1 fruit fly cellular context compared by ENCODE assay signal in the genomic region with DNA sequence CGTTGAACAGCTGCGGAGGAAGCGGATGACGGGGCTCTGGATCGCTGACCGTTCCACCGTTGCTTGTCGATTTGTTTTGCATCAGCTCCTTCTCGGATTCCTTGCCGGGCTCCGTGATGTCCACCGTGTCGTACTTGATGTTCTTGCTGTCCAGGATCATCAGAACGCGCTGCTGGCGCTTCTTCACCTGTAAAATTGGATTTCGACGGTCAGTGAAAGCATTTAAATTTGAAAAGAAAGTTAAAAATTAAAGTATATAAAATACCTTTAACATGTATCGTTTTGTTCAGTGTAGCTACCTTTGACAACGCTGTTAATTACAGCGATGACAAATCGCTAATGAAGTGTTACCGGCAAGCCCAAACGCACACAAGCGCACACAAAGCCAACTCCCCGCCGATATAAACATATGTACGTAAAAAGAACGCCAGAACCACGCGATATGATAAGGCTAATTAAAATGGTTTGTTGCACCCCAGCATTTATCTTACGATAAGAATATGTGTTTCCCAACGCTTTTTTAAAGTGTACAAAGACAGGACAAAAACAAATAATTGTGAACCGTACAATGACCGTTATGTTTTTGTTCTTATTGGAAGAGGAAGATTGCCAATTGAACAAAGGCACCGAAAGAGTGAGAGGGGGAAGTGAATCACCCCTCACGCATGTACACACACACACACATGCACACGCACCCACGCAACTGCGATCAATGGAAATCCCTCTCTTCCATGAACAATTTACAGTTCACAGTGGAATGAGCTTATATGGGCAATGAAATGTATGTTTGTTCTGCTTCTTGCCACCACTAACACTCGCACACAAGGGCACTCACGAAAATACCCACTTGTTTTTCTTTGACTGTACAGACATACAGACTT.
TF ChIP-seq lines count a peak whose summit lies in the region.

No protein-coding gene starts in this region.

TF ChIP-seq in whole organism, embryonic, 481 proteins besides CTCF, POLR2A, EP300 and RAD21 (continued from another document and continues in another):
- TF ChIP-seq CG8924 (tag; optimal IDR thresholded peaks at IDR 0.05; lab: Kevin White, UChicago), result peak; percentile 42
- no peak for TF ChIP-seq pan (optimal IDR thresholded peaks at IDR 0.05; lab: Kevin White, UChicago)
- peak in 1 of 2 experiments; percentile 32 for TF ChIP-seq pan (GFP tag; optimal IDR thresholded peaks at IDR 0.05 in 1 of 2, IDR thresholded peaks at IDR 0.05 in 1 of 2)
- peak; percentile 94 for TF ChIP-seq mirr (GFP tag; optimal IDR thresholded peaks at IDR 0.05; lab: Kevin White, UChicago)
- peak; percentile 55 for TF ChIP-seq CG7839 (tag; optimal IDR thresholded peaks at IDR 0.05; lab: Kevin White, UChicago)
- no peak for TF ChIP-seq lov (optimal IDR thresholded peaks at IDR 0.05; lab: Kevin White, UChicago)
- TF ChIP-seq lov (GFP tag; IDR thresholded peaks at IDR 0.05; lab: Robert Waterston, UW), result 0 out of 3 replicates have a peak, but pooled peaks have one; percentile 29
- TF ChIP-seq unc-4 (GFP tag; IDR thresholded peaks at IDR 0.05; lab: Robert Waterston, UW; ENCODE audit: partially characterized antibody), result 0 out of 2 replicates have a peak, but pooled peaks have one; percentile 30
- peak in 1 of 2 experiments; percentile 19 for TF ChIP-seq Trl (optimal IDR thresholded peaks at IDR 0.05; lab: Kevin White, UChicago)
- TF ChIP-seq Trl (GFP tag; optimal IDR thresholded peaks at IDR 0.05; lab: Kevin White, UChicago), result no peak
- peak; percentile 71 for TF ChIP-seq Ets65A (GFP tag; lab: Kevin White, UChicago)
- peak; percentile 17 for TF ChIP-seq caup (GFP tag; optimal IDR thresholded peaks at IDR 0.05; lab: Kevin White, UChicago; ENCODE audit: severe bottlenecking)
- TF ChIP-seq CG7556 (GFP tag; optimal IDR thresholded peaks at IDR 0.05; lab: Kevin White, UChicago), result peak; percentile 22
- no peak for TF ChIP-seq sisA (GFP tag; IDR thresholded peaks at IDR 0.05; lab: Robert Waterston, UW)
- no peak for TF ChIP-seq CG5180 (GFP tag; optimal IDR thresholded peaks at IDR 0.05; lab: Kevin White, UChicago)
- peak; percentile 62 for TF ChIP-seq CG11695 (GFP tag; IDR thresholded peaks at IDR 0.05; lab: Robert Waterston, UW)
- no peak for TF ChIP-seq Hr39 (optimal IDR thresholded peaks at IDR 0.05; lab: Kevin White, UChicago)
- TF ChIP-seq Vsx1 (GFP tag; optimal IDR thresholded peaks at IDR 0.05; lab: Kevin White, UChicago), result peak; percentile 95
- peak; percentile 1 for TF ChIP-seq Six4 (GFP tag; optimal IDR thresholded peaks at IDR 0.05; lab: Kevin White, UChicago)
- TF ChIP-seq fru (optimal IDR thresholded peaks at IDR 0.05; lab: Kevin White, UChicago), result no peak
- no peak for TF ChIP-seq fd102C (GFP tag; optimal IDR thresholded peaks at IDR 0.05; lab: Kevin White, UChicago)
- TF ChIP-seq CG17385 (GFP tag; optimal IDR thresholded peaks at IDR 0.05; lab: Kevin White, UChicago), result peak; percentile 94
- TF ChIP-seq Dbx (GFP tag; IDR thresholded peaks at IDR 0.05; lab: Robert Waterston, UW), result 0 out of 3 replicates have a peak, but pooled peaks have one; percentile 5
- TF ChIP-seq nmo (GFP tag; optimal IDR thresholded peaks at IDR 0.05; lab: Kevin White, UChicago), result peak; percentile 24
- peak; percentile 49 for TF ChIP-seq vvl (GFP tag; IDR thresholded peaks at IDR 0.05; lab: Robert Waterston, UW)
- no peak for TF ChIP-seq nau (GFP tag; optimal IDR thresholded peaks at IDR 0.05; lab: Kevin White, UChicago)
- TF ChIP-seq chm (GFP tag; IDR thresholded peaks at IDR 0.05; lab: Robert Waterston, UW), result 0 out of 2 replicates have a peak, but pooled peaks have one; percentile 8
- peak; percentile 56 for TF ChIP-seq CG11504 (tag; optimal IDR thresholded peaks at IDR 0.05; lab: Kevin White, UChicago)
- peak; percentile 42 for TF ChIP-seq CG31441 (GFP tag; IDR thresholded peaks at IDR 0.05; lab: Robert Waterston, UW)
- peak; percentile 61; the same call in 1 of the 3 replicates for TF ChIP-seq so (GFP tag; IDR thresholded peaks at IDR 0.05; lab: Robert Waterston, UW)
- 0 out of 2 replicates have a peak, but pooled peaks have one; percentile 17 for TF ChIP-seq CG13287 (GFP tag; IDR thresholded peaks at IDR 0.05; lab: Robert Waterston, UW; ENCODE audit: partially characterized antibody)
- peak; percentile 45; the same call in 1 of the 2 replicates for TF ChIP-seq CG6689 (GFP tag; IDR thresholded peaks at IDR 0.05; lab: Robert Waterston, UW)
- 0 out of 2 replicates have a peak, but pooled peaks have one; percentile 31 for TF ChIP-seq GATAe (GFP tag; conservative IDR thresholded peaks at IDR 0.05; lab: Robert Waterston, UW)
- peak; percentile 65 for TF ChIP-seq Rfx (GFP tag; IDR thresholded peaks at IDR 0.05; lab: Robert Waterston, UW)
- peak; percentile 18 for TF ChIP-seq CG12219 (GFP tag; optimal IDR thresholded peaks at IDR 0.05; lab: Kevin White, UChicago)
- TF ChIP-seq CG8359 (GFP tag; optimal IDR thresholded peaks at IDR 0.05; lab: Kevin White, UChicago; ENCODE audit: borderline replicate concordance), result peak; percentile 12
- peak; percentile 33 for TF ChIP-seq sqz (GFP tag; optimal IDR thresholded peaks at IDR 0.05; lab: Kevin White, UChicago)
- TF ChIP-seq Lhr (GFP tag; optimal IDR thresholded peaks at IDR 0.05; lab: Kevin White, UChicago), result no peak
- TF ChIP-seq chinmo (GFP tag; IDR thresholded peaks at IDR 0.05; lab: Robert Waterston, UW; ENCODE audit: partially characterized antibody), result peak; percentile 81; the same call in 2 of the 4 replicates
- TF ChIP-seq sug (tag; optimal IDR thresholded peaks at IDR 0.05; lab: Kevin White, UChicago), result peak; percentile 94
- peak; percentile 80 for TF ChIP-seq CG34376 (GFP tag; optimal IDR thresholded peaks at IDR 0.05; lab: Kevin White, UChicago)
- peak; percentile 31 for TF ChIP-seq Nf-YC (tag; optimal IDR thresholded peaks at IDR 0.05; lab: Kevin White, UChicago)
- peak; percentile 1 for TF ChIP-seq Ets97D (GFP tag; optimal IDR thresholded peaks at IDR 0.05; lab: Kevin White, UChicago)
- peak; percentile 7 for TF ChIP-seq D19A (tag; optimal IDR thresholded peaks at IDR 0.05; lab: Kevin White, UChicago)
- peak; percentile 98 for TF ChIP-seq kah (GFP tag; optimal IDR thresholded peaks at IDR 0.05; lab: Kevin White, UChicago)
- TF ChIP-seq HHEX (GFP tag; optimal IDR thresholded peaks at IDR 0.05; lab: Kevin White, UChicago), result peak; percentile 57
- TF ChIP-seq cg (GFP tag; optimal IDR thresholded peaks at IDR 0.05; lab: Kevin White, UChicago), result peak; percentile 94
- peak; percentile 31 for TF ChIP-seq nerfin-1 (tag; optimal IDR thresholded peaks at IDR 0.05; lab: Kevin White, UChicago)
- peak; percentile 18 for TF ChIP-seq CG6254 (GFP tag; optimal IDR thresholded peaks at IDR 0.05; lab: Kevin White, UChicago)
- peak; percentile 25 for TF ChIP-seq grau (tag; optimal IDR thresholded peaks at IDR 0.05; lab: Kevin White, UChicago)
- TF ChIP-seq PHDP (tag; optimal IDR thresholded peaks at IDR 0.05; lab: Kevin White, UChicago), result peak; percentile 38
- TF ChIP-seq Hr78 (GFP tag; optimal IDR thresholded peaks at IDR 0.05; lab: Kevin White, UChicago), result peak in 1 of 2 experiments; percentile 47
- TF ChIP-seq pho (GFP tag; optimal IDR thresholded peaks at IDR 0.05; lab: Kevin White, UChicago), result no peak
- TF ChIP-seq Camta (GFP tag; optimal IDR thresholded peaks at IDR 0.05; lab: Kevin White, UChicago), result peak; percentile 22
- peak; percentile 1 for TF ChIP-seq CG10431 (GFP tag; optimal IDR thresholded peaks at IDR 0.05; lab: Kevin White, UChicago)
- no peak for TF ChIP-seq CG14667 (GFP tag; IDR thresholded peaks at IDR 0.05; lab: Robert Waterston, UW)
- 0 out of 3 replicates have a peak, but pooled peaks have one; percentile 67 for TF ChIP-seq CG2199 (GFP tag; IDR thresholded peaks at IDR 0.05; lab: Robert Waterston, UW)
- TF ChIP-seq CG12659 (GFP tag; optimal IDR thresholded peaks at IDR 0.05; lab: Kevin White, UChicago), result peak; percentile 2
- peak; percentile 27 for TF ChIP-seq bcd (GFP tag; optimal IDR thresholded peaks at IDR 0.05; lab: Kevin White, UChicago)
- peak; percentile 48 for TF ChIP-seq zf30C (GFP tag; optimal IDR thresholded peaks at IDR 0.05; lab: Kevin White, UChicago)
- TF ChIP-seq en (GFP tag; optimal IDR thresholded peaks at IDR 0.05; lab: Kevin White, UChicago), result peak; percentile 9
- no peak for TF ChIP-seq CG6272 (GFP tag; IDR thresholded peaks at IDR 0.05; lab: Robert Waterston, UW)
- TF ChIP-seq Elba2 (GFP tag; optimal IDR thresholded peaks at IDR 0.05; lab: Kevin White, UChicago), result peak; percentile 93
- TF ChIP-seq nom (GFP tag; optimal IDR thresholded peaks at IDR 0.05; lab: Kevin White, UChicago), result peak; percentile 18
- TF ChIP-seq chif (GFP tag; optimal IDR thresholded peaks at IDR 0.05; lab: Kevin White, UChicago), result no peak
- TF ChIP-seq Dll (GFP tag; IDR thresholded peaks at IDR 0.05; lab: Robert Waterston, UW; ENCODE audit: partially characterized antibody), result no peak
- peak; percentile 2 for TF ChIP-seq repo (GFP tag; optimal IDR thresholded peaks at IDR 0.05; lab: Kevin White, UChicago)
- TF ChIP-seq Xrp1 (GFP tag; IDR thresholded peaks at IDR 0.05; lab: Robert Waterston, UW), result peak; percentile 47; the same call in 1 of the 2 replicates
- peak; percentile 5 for TF ChIP-seq gcm (GFP tag; optimal IDR thresholded peaks at IDR 0.05; lab: Kevin White, UChicago)
- peak; percentile 7 to 18 for TF ChIP-seq dpn (GFP tag; optimal IDR thresholded peaks at IDR 0.05; lab: Kevin White, UChicago)
- no peak for TF ChIP-seq ATbp (GFP tag; optimal IDR thresholded peaks at IDR 0.05; lab: Kevin White, UChicago)
- peak; percentile 3 for TF ChIP-seq bab2 (GFP tag; optimal IDR thresholded peaks at IDR 0.05; lab: Kevin White, UChicago)
- peak; percentile 33; the same call in 1 of the 2 replicates for TF ChIP-seq CG17328 (GFP tag; IDR thresholded peaks at IDR 0.05; lab: Robert Waterston, UW)
- peak; percentile 7 for TF ChIP-seq HLHmδ (GFP tag; optimal IDR thresholded peaks at IDR 0.05; lab: Kevin White, UChicago)
- peak; percentile 21 for TF ChIP-seq NfI (GFP tag; optimal IDR thresholded peaks at IDR 0.05; lab: Kevin White, UChicago)
- no peak for TF ChIP-seq Spps (tag; optimal IDR thresholded peaks at IDR 0.05; lab: Kevin White, UChicago)
- 0 out of 2 replicates have a peak, but pooled peaks have one; percentile 38 for TF ChIP-seq sob (GFP tag; IDR thresholded peaks at IDR 0.05; lab: Robert Waterston, UW)
- 0 out of 2 replicates have a peak, but pooled peaks have one; percentile 32 for TF ChIP-seq ato (GFP tag; IDR thresholded peaks at IDR 0.05; lab: Robert Waterston, UW; ENCODE audit: partially characterized antibody)
- TF ChIP-seq Optix (GFP tag; IDR thresholded peaks at IDR 0.05; lab: Robert Waterston, UW), result 0 out of 3 replicates have a peak, but pooled peaks have one; percentile 22
- TF ChIP-seq CG10979 (tag; optimal IDR thresholded peaks at IDR 0.05; lab: Kevin White, UChicago), result peak; percentile 24
- 0 out of 3 replicates have a peak, but pooled peaks have one; percentile 49 for TF ChIP-seq dysf (GFP tag; IDR thresholded peaks at IDR 0.05; lab: Robert Waterston, UW)
- peak; percentile 20 for TF ChIP-seq CG17829 (tag; optimal IDR thresholded peaks at IDR 0.05; lab: Kevin White, UChicago)
- TF ChIP-seq CG18599 (GFP tag; optimal IDR thresholded peaks at IDR 0.05; lab: Kevin White, UChicago), result peak; percentile 53
- peak; percentile 50 for TF ChIP-seq Meics (GFP tag; optimal IDR thresholded peaks at IDR 0.05; lab: Kevin White, UChicago)
- peak; percentile 29 for TF ChIP-seq tap (tag; optimal IDR thresholded peaks at IDR 0.05; lab: Kevin White, UChicago)
- TF ChIP-seq kni (GFP tag; optimal IDR thresholded peaks at IDR 0.05; lab: Kevin White, UChicago), result peak; percentile 52
- peak; percentile 8; the same call in 1 of the 3 replicates for TF ChIP-seq CG16813 (GFP tag; IDR thresholded peaks at IDR 0.05; lab: Robert Waterston, UW; ENCODE audit: partially characterized antibody)
- TF ChIP-seq Oli (tag; optimal IDR thresholded peaks at IDR 0.05; lab: Kevin White, UChicago), result peak; percentile 40
- TF ChIP-seq sens (GFP tag; lab: Kevin White, UChicago), result peak; percentile 67
- peak; percentile 90 for TF ChIP-seq Med (GFP tag; lab: Kevin White, UChicago)
- TF ChIP-seq croc (GFP tag; conservative IDR thresholded peaks at IDR 0.05; lab: Robert Waterston, UW), result no peak
- peak; percentile 19 for TF ChIP-seq Sry-δ (GFP tag; optimal IDR thresholded peaks at IDR 0.05; lab: Kevin White, UChicago)
- TF ChIP-seq dmrt99B (tag; optimal IDR thresholded peaks at IDR 0.05; lab: Kevin White, UChicago), result peak; percentile 27
- peak; percentile 86; the same call in 1 of the 2 replicates for TF ChIP-seq crol (GFP tag; IDR thresholded peaks at IDR 0.05; lab: Robert Waterston, UW)
- no peak for TF ChIP-seq dm (GFP tag; optimal IDR thresholded peaks at IDR 0.05; lab: Kevin White, UChicago)
- TF ChIP-seq Aef1 (GFP tag; IDR thresholded peaks at IDR 0.05; lab: Robert Waterston, UW), result no peak
- TF ChIP-seq sd (tag; optimal IDR thresholded peaks at IDR 0.05; lab: Kevin White, UChicago), result peak; percentile 86
- no peak for TF ChIP-seq CG6683 (GFP tag; optimal IDR thresholded peaks at IDR 0.05; lab: Kevin White, UChicago)
- TF ChIP-seq CG10366 (GFP tag; IDR thresholded peaks at IDR 0.05; lab: Robert Waterston, UW), result peak; percentile 40; the same call in 1 of the 2 replicates
- peak; percentile 48 for TF ChIP-seq Sox100B (GFP tag; optimal IDR thresholded peaks at IDR 0.05; lab: Kevin White, UChicago)
- no peak for TF ChIP-seq Hand (GFP tag; optimal IDR thresholded peaks at IDR 0.05; lab: Kevin White, UChicago)
- TF ChIP-seq CG3281 (GFP tag; optimal IDR thresholded peaks at IDR 0.05; lab: Kevin White, UChicago), result peak; percentile 68
- TF ChIP-seq B-H1 (GFP tag; IDR thresholded peaks at IDR 0.05; lab: Robert Waterston, UW), result no peak
- TF ChIP-seq CG32767 (GFP tag; IDR thresholded peaks at IDR 0.05; lab: Robert Waterston, UW), result peak; percentile 42; the same call in 1 of the 2 replicates
- 0 out of 2 replicates have a peak, but pooled peaks have one; percentile 25 for TF ChIP-seq onecut (GFP tag; IDR thresholded peaks at IDR 0.05; lab: Robert Waterston, UW)
- no peak; the same call in 2 of the 3 replicates for TF ChIP-seq tgo (GFP tag; IDR thresholded peaks at IDR 0.05; lab: Robert Waterston, UW)
- TF ChIP-seq CG32532 (GFP tag; IDR thresholded peaks at IDR 0.05; lab: Robert Waterston, UW), result peak; percentile 57
- peak; percentile 59 for TF ChIP-seq CG2120 (GFP tag; optimal IDR thresholded peaks at IDR 0.05; lab: Kevin White, UChicago)
- peak; percentile 12 for TF ChIP-seq CG1603 (tag; optimal IDR thresholded peaks at IDR 0.05; lab: Kevin White, UChicago)
- peak; percentile 47; the same call in 1 of the 3 replicates for TF ChIP-seq CG34422 (GFP tag; IDR thresholded peaks at IDR 0.05; lab: Robert Waterston, UW)
- TF ChIP-seq ci (GFP tag; IDR thresholded peaks at IDR 0.05; lab: Robert Waterston, UW), result peak; percentile 80; the same call in 2 of the 3 replicates
- peak; percentile 88 for TF ChIP-seq exex (tag; optimal IDR thresholded peaks at IDR 0.05; lab: Kevin White, UChicago)
- peak; percentile 94; the same call in 2 of the 3 replicates for TF ChIP-seq sr (GFP tag; IDR thresholded peaks at IDR 0.05; lab: Robert Waterston, UW)
- TF ChIP-seq Pdp1 (GFP tag; optimal IDR thresholded peaks at IDR 0.05; lab: Kevin White, UChicago), result peak in 1 of 2 experiments; percentile 49
